Worm (Caenorhabditis elegans) whole organism, L2 larva: Measurements from ENCODE around the gene grl-14.

Experiments used
- C34F6.9 ChIP-seq: fragments of 150-350 bp; optimal IDR thresholded peaks from 2 replicates; lab custom pipeline; 2014; ENCODE audit warnings: missing biosample characterization, missing genetic modification characterization
- F13H6.1 ChIP-seq: sonication (generic microtip); optimal IDR thresholded peaks from 2 replicates; lab custom pipeline; 2016; ENCODE audit warnings: missing genetic modification characterization, missing compliant biosample characterization
- R02D3.7 ChIP-seq: fragments of 150-350 bp; optimal IDR thresholded peaks from 2 replicates; lab custom pipeline; 2014; ENCODE audit warnings: missing biosample characterization, missing genetic modification characterization
- Y55F3AM.14 ChIP-seq: fragments of 200-800 bp; sonication (Bioruptor generic); optimal IDR thresholded peaks from 2 replicates; lab custom pipeline; 2018; ENCODE audit warnings: mild to moderate bottlenecking, missing genetic modification characterization, missing compliant biosample characterization
- ZK546.5 ChIP-seq: sonication (generic microtip); optimal IDR thresholded peaks from 2 replicates; lab custom pipeline; 2017; ENCODE audit warnings: missing biosample characterization, missing genetic modification characterization
- alr-1 ChIP-seq: fragments of 150-350 bp; optimal IDR thresholded peaks from 2 replicates; lab custom pipeline; 2014; ENCODE audit warnings: missing biosample characterization, missing genetic modification characterization
- ama-1 ChIP-seq: fragments of 150-350 bp; optimal IDR thresholded peaks from 2 replicates; lab custom pipeline; 2018; ENCODE audit warnings: inconsistent platforms
- blmp-1 ChIP-seq: sonication (generic microtip); optimal IDR thresholded peaks from 2 replicates; lab custom pipeline; 2017; ENCODE audit warnings: missing genetic modification characterization, mild to moderate bottlenecking, missing compliant biosample characterization, antibody characterized with exemption, moderate library complexity; ENCODE audit not compliant: insufficient read depth
- ceh-16 ChIP-seq: fragments of 150-350 bp; optimal IDR thresholded peaks from 2 replicates; lab custom pipeline; 2014; ENCODE audit warnings: missing biosample characterization, missing genetic modification characterization
- ceh-82 ChIP-seq: fragments of 150-350 bp; optimal IDR thresholded peaks from 2 replicates; lab custom pipeline; 2014; ENCODE audit warnings: missing biosample characterization, missing genetic modification characterization
- crh-2 ChIP-seq: sonication (generic microtip); optimal IDR thresholded peaks from 2 replicates; lab custom pipeline; 2017; ENCODE audit warnings: missing biosample characterization, missing genetic modification characterization
- dmd-4 ChIP-seq: sonication (generic microtip); optimal IDR thresholded peaks from 2 replicates; lab custom pipeline; 2017; ENCODE audit warnings: missing biosample characterization, missing genetic modification characterization
- egl-27 ChIP-seq: sonication (generic microtip); optimal IDR thresholded peaks from 3 replicates; lab custom pipeline; 2017; ENCODE audit warnings: missing biosample characterization, missing genetic modification reagents, missing genetic modification characterization
- elt-1 ChIP-seq: fragments of 150-350 bp; optimal IDR thresholded peaks from 2 replicates; lab custom pipeline; 2014; ENCODE audit warnings: missing biosample characterization, missing genetic modification characterization
- fos-1 ChIP-seq: fragments of 150-350 bp; optimal IDR thresholded peaks from 2 replicates; lab custom pipeline; 2014; ENCODE audit warnings: missing biosample characterization, missing genetic modification characterization
- gmeb-1 ChIP-seq: fragments of 150-350 bp; optimal IDR thresholded peaks from 2 replicates; lab custom pipeline; 2014; ENCODE audit warnings: missing biosample characterization, missing genetic modification characterization
- lin-11 ChIP-seq: fragments of 150-350 bp; sonication (generic microtip); optimal IDR thresholded peaks from 2 replicates; lab custom pipeline; 2014; ENCODE audit warnings: missing biosample characterization, missing genetic modification characterization, inconsistent platforms, mixed read lengths
- lin-13 ChIP-seq: fragments of 150-350 bp; optimal IDR thresholded peaks from 2 replicates; lab custom pipeline; 2014; ENCODE audit warnings: missing biosample characterization, missing genetic modification reagents, missing genetic modification characterization
- lin-39 ChIP-seq: fragments of 150-350 bp; optimal IDR thresholded peaks from 2 replicates; lab custom pipeline; 2014; ENCODE audit warnings: missing biosample characterization, missing genetic modification reagents, missing genetic modification characterization
- lsy-2 ChIP-seq, 2 experiments: fragments of 150-350 bp in 1 of 2; sonication (generic microtip) in 1 of 2; optimal IDR thresholded peaks; 2 replicates each; lab custom pipeline; 2014 to 2017; ENCODE audit warnings: missing biosample characterization in 2 of 2, missing genetic modification characterization in 2 of 2
- mab-5 ChIP-seq: fragments of 150-350 bp; optimal IDR thresholded peaks from 2 replicates; lab custom pipeline; 2014; ENCODE audit warnings: missing biosample characterization, missing genetic modification characterization
- mbf-1 ChIP-seq: sonication (generic microtip); optimal IDR thresholded peaks from 2 replicates; lab custom pipeline; 2017; ENCODE audit warnings: missing biosample characterization, missing genetic modification characterization
- nhr-10 ChIP-seq: sonication (generic microtip); optimal IDR thresholded peaks from 2 replicates; lab custom pipeline; 2017; ENCODE audit warnings: missing biosample characterization, missing genetic modification characterization
- nhr-11 ChIP-seq: fragments of 150-350 bp; optimal IDR thresholded peaks from 2 replicates; lab custom pipeline; 2014; ENCODE audit warnings: missing biosample characterization, missing genetic modification characterization
- nhr-12 ChIP-seq: fragments of 150-350 bp; optimal IDR thresholded peaks from 2 replicates; lab custom pipeline; 2014; ENCODE audit warnings: missing biosample characterization, missing genetic modification characterization
- nhr-129 ChIP-seq: fragments of 150-350 bp; optimal IDR thresholded peaks from 2 replicates; lab custom pipeline; 2014; ENCODE audit warnings: missing biosample characterization, missing genetic modification characterization
- nhr-21 ChIP-seq: fragments of 150-350 bp; optimal IDR thresholded peaks from 2 replicates; lab custom pipeline; 2014; ENCODE audit warnings: missing biosample characterization, missing genetic modification characterization
- nhr-23 ChIP-seq: fragments of 150-350 bp; optimal IDR thresholded peaks from 2 replicates; lab custom pipeline; 2014; ENCODE audit warnings: missing biosample characterization, missing genetic modification reagents, missing genetic modification characterization
- nhr-237 ChIP-seq: fragments of 150-350 bp; optimal IDR thresholded peaks from 2 replicates; lab custom pipeline; 2014; ENCODE audit warnings: missing biosample characterization, missing genetic modification characterization
- nhr-25 ChIP-seq: fragments of 150-350 bp; sonication (generic microtip); optimal IDR thresholded peaks from 3 replicates; lab custom pipeline; 2014; ENCODE audit warnings: missing biosample characterization, missing genetic modification characterization
- nhr-77 ChIP-seq: fragments of 150-350 bp; optimal IDR thresholded peaks from 2 replicates; lab custom pipeline; 2014; ENCODE audit warnings: missing biosample characterization, missing genetic modification characterization
- sem-4 ChIP-seq: fragments of 150-350 bp; optimal IDR thresholded peaks from 2 replicates; lab custom pipeline; 2014; ENCODE audit warnings: missing biosample characterization, missing genetic modification reagents, missing genetic modification characterization
- skn-1 ChIP-seq: sonication (generic microtip); optimal IDR thresholded peaks from 2 replicates; lab custom pipeline; 2017; ENCODE audit warnings: missing biosample characterization, missing genetic modification characterization
- sma-3 ChIP-seq: sonication (generic microtip); optimal IDR thresholded peaks from 2 replicates; lab custom pipeline; 2016; ENCODE audit warnings: missing genetic modification reagents, missing genetic modification characterization, missing compliant biosample characterization
- sma-9 ChIP-seq, 2 experiments: fragments of 150-350 bp in 1 of 2; sonication (generic microtip) in 1 of 2; optimal IDR thresholded peaks; 2 replicates each; lab custom pipeline; 2014 to 2016; ENCODE audit warnings: missing genetic modification characterization in 2 of 2, mild to moderate bottlenecking in 1 of 2, missing biosample characterization in 1 of 2, missing compliant biosample characterization in 1 of 2, missing genetic modification reagents in 1 of 2, moderate library complexity in 1 of 2
- snpc-4 ChIP-seq: fragments of 150-350 bp; optimal IDR thresholded peaks from 2 replicates; lab custom pipeline; 2014; ENCODE audit warnings: missing biosample characterization, missing genetic modification characterization
- unc-39 ChIP-seq: fragments of 150-350 bp; optimal IDR thresholded peaks from 2 replicates; lab custom pipeline; 2014; ENCODE audit warnings: missing biosample characterization, missing genetic modification characterization
- unc-55 ChIP-seq: fragments of 150-350 bp; sonication (generic microtip); optimal IDR thresholded peaks from 3 replicates; lab custom pipeline; 2014; ENCODE audit warnings: missing biosample characterization, missing genetic modification reagents, missing genetic modification characterization
- unc-62 ChIP-seq: fragments of 150-350 bp; optimal IDR thresholded peaks from 2 replicates; lab custom pipeline; 2014; ENCODE audit warnings: missing biosample characterization, missing genetic modification reagents, missing genetic modification characterization
- zag-1 ChIP-seq: fragments of 150-350 bp; optimal IDR thresholded peaks from 2 replicates; lab custom pipeline; 2014; ENCODE audit warnings: missing biosample characterization, missing genetic modification characterization
- ztf-11 ChIP-seq: sonication (generic microtip); optimal IDR thresholded peaks from 2 replicates; lab custom pipeline; 2017; ENCODE audit warnings: missing biosample characterization, missing genetic modification characterization
- ztf-4 ChIP-seq: fragments of 150-350 bp; optimal IDR thresholded peaks from 2 replicates; lab custom pipeline; 2014; ENCODE audit warnings: missing biosample characterization, missing genetic modification characterization

grl-14 gene

ce11 chrV:20837765-20838164 lies 12.4 kb downstream of the grl-14 start, which contains the start of gene mrps-12:
TSS of gene mrps-12 (plus strand) at chrV:20838080.
- TF ChIP-seq alr-1 (no peak), mbf-1 (tag; lab: Kevin White, UChicago) (no peak), nhr-11 (tag; lab: Kevin White, UChicago) (no peak), unc-55 (GFP tag; lab: Kevin White, UChicago) (peak; percentile 8), nhr-10 (tag; lab: Kevin White, UChicago) (no peak), C34F6.9 (tag; lab: Kevin White, UChicago) (peak; percentile 54), skn-1 (tag; lab: Kevin White, UChicago) (no peak), nhr-25 (peak; percentile 4), ceh-82 (tag; lab: Kevin White, UChicago) (no peak), lin-39 (no peak), lsy-2 (tag; optimal IDR thresholded peaks at IDR 0.05; lab: Kevin White, UChicago) (peak in 1 of 2 experiments; percentile 42), elt-1 (tag; lab: Kevin White, UChicago) (no peak), blmp-1 (tag; lab: Kevin White, UChicago) (no peak)

DNA sequence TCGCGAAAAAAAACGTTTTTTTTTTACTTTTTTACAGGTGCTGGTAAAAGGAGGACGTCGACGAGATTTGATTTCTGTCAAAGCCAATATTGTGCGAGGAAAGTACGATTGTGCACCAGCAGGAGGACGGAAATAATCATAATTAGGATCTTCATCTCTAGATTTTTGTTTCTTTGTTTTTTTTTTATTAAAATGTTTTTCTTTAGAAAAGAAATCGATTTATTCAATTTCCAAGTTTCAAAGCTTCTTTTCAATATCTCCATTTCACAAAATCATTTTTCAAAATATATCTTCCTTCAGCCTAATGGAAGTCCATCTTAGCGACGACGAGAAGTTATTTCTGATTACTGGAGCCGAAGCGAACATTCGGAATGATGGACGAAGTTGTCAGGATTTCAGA lies 13.2 kb downstream of the grl-14 start, which contains the start of gene exos-7:
Gene exos-7, plus strand, starts transcription at position 301 of the 400 bp plus-strand sequence.
- TF ChIP-seq mbf-1 (tag; lab: Kevin White, UChicago) = no peak
- TF ChIP-seq nhr-23 (tag; lab: Kevin White, UChicago) = no peak

DNA sequence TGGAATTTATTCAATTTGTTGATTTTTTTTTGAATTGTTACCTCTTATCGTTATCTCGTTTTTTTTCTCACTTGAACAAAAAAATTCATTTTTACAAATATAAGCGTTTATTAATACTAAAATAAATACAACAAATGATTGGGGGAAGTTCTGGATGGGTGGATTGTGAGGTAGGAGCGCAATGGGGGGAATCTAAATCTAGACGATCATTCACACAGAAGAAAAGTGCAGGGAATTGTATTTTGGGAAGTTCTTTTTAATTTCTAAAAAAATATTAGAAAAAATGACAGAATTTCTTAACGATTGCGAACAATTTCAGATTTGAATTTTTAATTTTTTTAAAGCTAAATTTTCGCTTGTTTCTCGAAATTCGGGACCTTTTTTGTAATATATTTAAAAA lies 16.1 kb downstream of the grl-14 start:
- no peak for TF ChIP-seq blmp-1 (tag; lab: Kevin White, UChicago)
- no peak for TF ChIP-seq ZK546.5 (tag; lab: Kevin White, UChicago)
- no peak for TF ChIP-seq R02D3.7
- no peak for TF ChIP-seq nhr-237 (tag; lab: Kevin White, UChicago)
- no peak for TF ChIP-seq lsy-2 (tag; optimal IDR thresholded peaks at IDR 0.05; lab: Kevin White, UChicago)
- TF ChIP-seq lin-39 = no peak
- TF ChIP-seq crh-2 (tag; lab: Kevin White, UChicago) = no peak
- no peak for TF ChIP-seq dmd-4 (tag; lab: Kevin White, UChicago)
- TF ChIP-seq nhr-129 (tag; lab: Kevin White, UChicago) = no peak
- TF ChIP-seq egl-27 = no peak
- no peak for TF ChIP-seq unc-62 (GFP tag; lab: Kevin White, UChicago)
- no peak for TF ChIP-seq nhr-23 (tag; lab: Kevin White, UChicago)
- TF ChIP-seq ztf-11 (tag; lab: Kevin White, UChicago) = no peak
- TF ChIP-seq nhr-77 (tag; lab: Kevin White, UChicago) = no peak
- no peak for TF ChIP-seq ceh-16 (tag; lab: Kevin White, UChicago)
- no peak for TF ChIP-seq nhr-11 (tag; lab: Kevin White, UChicago)
- no peak for TF ChIP-seq lin-13 (GFP tag; lab: Kevin White, UChicago)
- TF ChIP-seq sem-4 (tag; lab: Kevin White, UChicago) = no peak
- no peak for TF ChIP-seq nhr-12 (tag; lab: Kevin White, UChicago)

DNA sequence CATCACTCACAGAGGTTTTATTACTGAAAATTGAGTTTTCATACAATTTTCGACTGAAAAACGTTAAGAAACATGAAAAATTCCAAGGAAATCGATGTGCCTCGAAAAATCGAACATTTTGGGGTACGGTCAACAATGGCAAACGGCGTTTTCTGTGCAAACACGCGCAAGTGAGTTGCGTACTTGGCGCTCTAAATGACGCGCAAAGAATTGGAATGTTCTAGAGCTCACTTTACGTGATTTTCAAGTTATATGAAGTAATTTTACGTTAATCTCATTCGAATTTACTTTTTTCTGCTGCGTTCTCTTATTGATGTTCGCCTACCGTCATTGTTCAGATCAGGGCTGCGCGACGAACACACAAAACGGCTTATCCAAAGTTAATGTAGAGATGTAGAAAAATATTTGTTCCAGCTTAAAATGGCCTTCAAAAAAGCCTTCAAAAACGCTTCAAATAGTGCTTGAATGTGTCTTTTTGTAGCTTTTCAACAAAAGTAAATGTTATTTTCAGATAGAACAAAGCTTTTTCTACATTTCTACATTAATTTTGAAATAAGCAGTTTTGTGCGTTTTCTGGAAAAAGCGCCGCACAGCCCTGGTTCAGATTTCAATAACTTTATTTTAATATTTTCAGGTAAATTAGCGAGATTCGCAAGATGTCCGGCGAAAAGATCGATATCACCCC lies 20.3 kb downstream of the grl-14 start, which contains the start of the genes F31D4.2 and fkb-6:
Gene F31D4.2, minus strand, starts transcription at position 23 of the 685 bp plus-strand sequence.
Gene fkb-6, plus strand, starts transcription at position 635 of the 685 bp plus-strand sequence.
- peak; percentile 75 for TF ChIP-seq sma-3 (GFP tag; lab: Kevin White, UChicago)
- no peak for TF ChIP-seq mbf-1 (tag; lab: Kevin White, UChicago)
- peak; percentile 93 for TF ChIP-seq C34F6.9 (tag; lab: Kevin White, UChicago)
- peak; percentile 69 for TF ChIP-seq gmeb-1 (tag; lab: Kevin White, UChicago)
- TF ChIP-seq ztf-11 (tag; lab: Kevin White, UChicago) = no peak
- peak; percentile 62 for TF ChIP-seq lin-13 (GFP tag; lab: Kevin White, UChicago)
- peak; percentile 92 for TF ChIP-seq unc-55 (GFP tag; lab: Kevin White, UChicago)
- TF ChIP-seq snpc-4 = peak; percentile 56
- no peak for TF ChIP-seq nhr-10 (tag; lab: Kevin White, UChicago)
- peak; percentile 93 to 98 for TF ChIP-seq lsy-2 (tag; optimal IDR thresholded peaks at IDR 0.05; lab: Kevin White, UChicago)
- TF ChIP-seq sem-4 (tag; lab: Kevin White, UChicago) = peak; percentile 1
- TF ChIP-seq crh-2 (tag; lab: Kevin White, UChicago) = peak; percentile 77
- TF ChIP-seq Y55F3AM.14 (GFP tag; lab: Kevin White, UChicago) = no peak
- peak; percentile 81 for TF ChIP-seq ama-1 (lab: Kevin White, UChicago)
- TF ChIP-seq fos-1 (tag; lab: Kevin White, UChicago) = peak; percentile 41
- peak; percentile 62 for TF ChIP-seq ztf-4 (tag; lab: Kevin White, UChicago)
- TF ChIP-seq nhr-129 (tag; lab: Kevin White, UChicago) = peak; percentile 83
- TF ChIP-seq nhr-77 (tag; lab: Kevin White, UChicago) = no peak
- peak; percentile 33 for TF ChIP-seq mab-5 (tag; lab: Kevin White, UChicago)
- peak; percentile 21 for TF ChIP-seq nhr-21 (tag; lab: Kevin White, UChicago)
- TF ChIP-seq egl-27 = peak; percentile 30
- TF ChIP-seq zag-1 (tag; lab: Kevin White, UChicago) = peak; percentile 25
- TF ChIP-seq unc-39 = no peak
- TF ChIP-seq elt-1 (tag; lab: Kevin White, UChicago) = no peak
- TF ChIP-seq F13H6.1 = peak; percentile 64
- peak; percentile 22 for TF ChIP-seq nhr-25
- TF ChIP-seq sma-9 (GFP tag; optimal IDR thresholded peaks at IDR 0.05; lab: Kevin White, UChicago) = peak; percentile 58
- no peak for TF ChIP-seq sma-9 (tag; optimal IDR thresholded peaks at IDR 0.05; lab: Kevin White, UChicago)
- TF ChIP-seq lin-11 (tag; lab: Kevin White, UChicago) = peak; percentile 54
